Worm (Caenorhabditis elegans): ENCODE results near the gene snrp-200.

ce11 chrII:12696116-12696515 is 40.6 kb downstream of the snrp-200 start:
- TF ChIP-seq flt-1 (GFP tag; IDR thresholded peaks at IDR 0.05) (no peak), T22C8.4 (GFP tag; IDR thresholded peaks at IDR 0.05) (no peak), klf-2 (GFP tag; conservative IDR thresholded peaks at IDR 0.05) (no peak), ztf-29 (GFP tag; IDR thresholded peaks at IDR 0.05) (no peak), ztf-23 (GFP tag; IDR thresholded peaks at IDR 0.05) (no peak), ref-1 (GFP tag; conservative IDR thresholded peaks at IDR 0.05) (no peak), med-1 (GFP tag; optimal IDR thresholded peaks at IDR 0.05; ENCODE audit: insufficient read depth) (no peak)

All from whole organism, midembryonic.